Worm (Caenorhabditis elegans): ENCODE data around the gene T01D3.1.
A peak's percentile ranks its signal among the peaks of the same experiment; 100 is the strongest.

Gene T01D3.1

DNA sequence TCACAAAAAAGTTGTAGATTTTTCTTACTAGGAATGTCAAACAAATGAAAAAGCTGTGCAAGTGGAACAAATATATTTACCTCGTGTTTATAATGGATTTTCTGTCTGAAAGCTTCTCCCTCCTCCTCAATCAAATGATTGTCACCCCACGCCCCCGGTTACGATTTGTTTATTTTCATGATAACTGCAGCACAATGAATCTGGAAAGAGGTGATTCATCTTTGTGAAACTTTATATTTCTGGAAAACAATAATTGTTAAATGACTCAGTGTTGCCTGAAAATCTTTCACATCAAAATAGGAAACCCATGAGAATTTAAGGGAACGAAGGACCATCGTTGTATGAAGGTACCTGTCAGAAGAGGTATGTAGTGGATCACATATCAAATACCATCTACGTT is 59.0 kb downstream of the T01D3.1 start, which contains the start of gene F35E12.10:
Gene F35E12.10 (minus strand): TSS at position 101 of the 400 bp plus-strand sequence.
- no peak for TF ChIP-seq nhr-77 (tag; optimal IDR thresholded peaks at IDR 0.05)
- no peak for TF ChIP-seq ZK546.5 (tag; optimal IDR thresholded peaks at IDR 0.05)
- no peak for TF ChIP-seq nhr-237 (tag; optimal IDR thresholded peaks at IDR 0.05)
- TF ChIP-seq ceh-82 (tag; optimal IDR thresholded peaks at IDR 0.05), result no peak
- TF ChIP-seq Y55F3AM.14 (GFP tag; optimal IDR thresholded peaks at IDR 0.05), result no peak
- no peak for TF ChIP-seq nhr-25 (tag; optimal IDR thresholded peaks at IDR 0.05)
- no peak for TF ChIP-seq nhr-129 (tag; optimal IDR thresholded peaks at IDR 0.05)
- TF ChIP-seq aly-2 (tag; optimal IDR thresholded peaks at IDR 0.05), result no peak
- TF ChIP-seq lsy-2 (tag; optimal IDR thresholded peaks at IDR 0.05), result no peak
- TF ChIP-seq mbf-1 (tag; optimal IDR thresholded peaks at IDR 0.05), result no peak

DNA sequence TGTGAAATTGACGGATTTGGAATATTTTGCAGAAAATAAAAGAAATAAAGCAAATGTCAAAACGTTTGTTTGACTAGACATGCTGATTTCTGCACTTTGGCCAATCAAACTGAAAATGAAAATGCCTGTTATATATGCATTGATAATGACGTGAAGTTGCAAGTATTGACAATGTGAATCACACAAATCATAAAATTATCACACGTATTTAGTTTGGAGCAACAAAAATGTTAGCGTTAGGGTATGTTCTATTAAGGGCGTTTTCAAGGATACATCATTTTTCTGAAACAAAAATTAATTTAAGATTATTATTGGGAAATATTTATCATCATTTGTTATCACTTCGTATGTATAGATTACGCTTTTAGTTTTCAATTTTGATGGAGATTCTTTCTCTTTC is 62.1 kb downstream of the T01D3.1 start, which contains the start of gene cld-9:
Gene cld-9 (minus strand): TSS at position 81 of the 400 bp plus-strand sequence.
- TF ChIP-seq fos-1 (tag; optimal IDR thresholded peaks at IDR 0.05) (peak; percentile 63), elt-3 (tag; optimal IDR thresholded peaks at IDR 0.05) (no peak), sma-9 (GFP tag; optimal IDR thresholded peaks at IDR 0.05) (peak; percentile 37), sma-9 (tag; optimal IDR thresholded peaks at IDR 0.05) (no peak)
